Fruit fly (Drosophila melanogaster) whole organism, embryonic: ENCODE data around the gene CG6163.

Experiments used
- Abd-B ChIP-seq: fragments of 200-800 bp; sonication (Bioruptor generic); optimal IDR thresholded peaks from 2 replicates; lab custom pipeline; 2018; ENCODE audit warnings: missing biosample characterization, mild to moderate bottlenecking, missing genetic modification characterization, moderate library complexity
- B-H2 ChIP-seq: fragments of 200-800 bp; sonication (Bioruptor generic); optimal IDR thresholded peaks from 2 replicates; lab custom pipeline; 2018; ENCODE audit warnings: missing biosample characterization, mild to moderate bottlenecking, missing genetic modification characterization
- Blimp-1 ChIP-seq: fragments of 200-800 bp; sonication (Bioruptor generic); optimal IDR thresholded peaks from 3 replicates; lab custom pipeline; 2018; ENCODE audit warnings: missing biosample characterization, missing genetic modification characterization, mild to moderate bottlenecking, moderate library complexity, missing genetic modification reagents
- CG10366 ChIP-seq: fragments of 200-800 bp; sonication (Bioruptor generic); IDR thresholded peaks from 2 replicates; pipeline ENCODE4 v1.3.6; 2022; ENCODE audit warnings: missing biosample characterization, missing genetic modification characterization
- CG10431 ChIP-seq: fragments of 200-800 bp; sonication (Bioruptor generic); optimal IDR thresholded peaks from 3 replicates; lab custom pipeline; 2018; ENCODE audit warnings: missing biosample characterization, mild to moderate bottlenecking, missing genetic modification characterization
- CG12104 ChIP-seq: fragments of 200-800 bp; sonication (Bioruptor generic); optimal IDR thresholded peaks from 3 replicates; lab custom pipeline; 2016; ENCODE audit warnings: missing biosample characterization, missing genetic modification characterization
- CG1233 ChIP-seq: fragments of 200-800 bp; sonication (Bioruptor generic); optimal IDR thresholded peaks from 4 replicates; lab custom pipeline; 2018; ENCODE audit warnings: missing biosample characterization, mild to moderate bottlenecking, missing genetic modification characterization
- CG12391 ChIP-seq: fragments of 200-800 bp; sonication (Bioruptor generic); optimal IDR thresholded peaks from 3 replicates; lab custom pipeline; 2018; ENCODE audit warnings: missing biosample characterization, mild to moderate bottlenecking, missing genetic modification characterization, moderate library complexity
- CG12744 ChIP-seq: fragments of 200-800 bp; sonication (Bioruptor generic); optimal IDR thresholded peaks from 2 replicates; lab custom pipeline; 2016; ENCODE audit warnings: missing biosample characterization, missing genetic modification characterization
- CG12942 ChIP-seq: fragments of 200-800 bp; sonication (Bioruptor generic); optimal IDR thresholded peaks from 3 replicates; lab custom pipeline; 2016; ENCODE audit warnings: missing biosample characterization, missing genetic modification characterization
- CG13123 ChIP-seq: fragments of 200-800 bp; sonication (Bioruptor generic); optimal IDR thresholded peaks from 2 replicates; lab custom pipeline; 2016; ENCODE audit warnings: missing biosample characterization, missing genetic modification characterization
- CG14441 ChIP-seq: fragments of 200-800 bp; sonication (Bioruptor generic); IDR thresholded peaks from 2 replicates; pipeline ENCODE4 v1.3.6; 2022; ENCODE audit warnings: missing biosample characterization, missing genetic modification characterization
- CG14710 ChIP-seq: fragments of 200-800 bp; sonication (Bioruptor generic); optimal IDR thresholded peaks from 3 replicates; lab custom pipeline; 2019; ENCODE audit warnings: missing biosample characterization, mild to moderate bottlenecking, missing genetic modification characterization, moderate library complexity
- CG15601 ChIP-seq: fragments of 200-800 bp; sonication (Bioruptor generic); optimal IDR thresholded peaks from 3 replicates; lab custom pipeline; 2019; ENCODE audit warnings: missing biosample characterization, mild to moderate bottlenecking, missing genetic modification characterization, moderate library complexity
- CG17612 ChIP-seq: fragments of 200-800 bp; sonication (Bioruptor generic); IDR thresholded peaks from 2 replicates; pipeline ENCODE4 v1.3.6; 2022; ENCODE audit warnings: missing biosample characterization, missing genetic modification characterization
- CG1832 ChIP-seq: fragments of 200-800 bp; sonication (Bioruptor generic); optimal IDR thresholded peaks from 2 replicates; lab custom pipeline; 2017; ENCODE audit warnings: missing biosample characterization, mild to moderate bottlenecking, missing genetic modification characterization, inconsistent platforms
- CG3407 ChIP-seq: fragments of 200-800 bp; sonication (Bioruptor generic); optimal IDR thresholded peaks from 2 replicates; lab custom pipeline; 2018; ENCODE audit warnings: missing biosample characterization, mild to moderate bottlenecking, missing genetic modification characterization
- CG4730 ChIP-seq: fragments of 200-800 bp; sonication (Bioruptor generic); IDR thresholded peaks from 2 replicates; pipeline ENCODE4 v1.3.6; 2022; ENCODE audit warnings: missing biosample characterization, missing genetic modification characterization
- CG6683 ChIP-seq: fragments of 200-800 bp; sonication (Bioruptor generic); optimal IDR thresholded peaks from 2 replicates; lab custom pipeline; 2017; ENCODE audit warnings: missing biosample characterization, mild to moderate bottlenecking, missing genetic modification characterization, missing genetic modification reagents
- CG6791 ChIP-seq: fragments of 200-800 bp; sonication (Bioruptor generic); IDR thresholded peaks from 3 replicates; pipeline ENCODE4 v1.3.6; 2022; ENCODE audit warnings: missing biosample characterization, missing genetic modification characterization; ENCODE audit not compliant: partially characterized antibody
- CG7271 ChIP-seq: fragments of 200-800 bp; sonication (Bioruptor generic); optimal IDR thresholded peaks from 2 replicates; lab custom pipeline; 2018; ENCODE audit warnings: missing biosample characterization, mild to moderate bottlenecking, missing genetic modification characterization, moderate library complexity
- CG7987 ChIP-seq: fragments of 200-800 bp; sonication (Bioruptor generic); optimal IDR thresholded peaks from 2 replicates; lab custom pipeline; 2018; ENCODE audit warnings: missing biosample characterization, mild to moderate bottlenecking, missing genetic modification characterization, moderate library complexity
- CG8281 ChIP-seq: fragments of 200-800 bp; sonication (Bioruptor generic); optimal IDR thresholded peaks from 2 replicates; lab custom pipeline; 2018; ENCODE audit warnings: missing biosample characterization, mild to moderate bottlenecking, missing genetic modification characterization, moderate library complexity
- CG8765 ChIP-seq: fragments of 200-800 bp; sonication (Bioruptor generic); IDR thresholded peaks from 2 replicates; pipeline ENCODE4 v1.3.6; 2022; ENCODE audit warnings: missing biosample characterization, missing genetic modification characterization
- CG8924 ChIP-seq: fragments of 200-800 bp; optimal IDR thresholded peaks from 3 replicates; lab custom pipeline; 2019; ENCODE audit warnings: missing biosample characterization, mild to moderate bottlenecking, missing genetic modification characterization, moderate library complexity
- CTCF ChIP-seq: fragments of 200-800 bp; sonication (Bioruptor generic); optimal IDR thresholded peaks from 2 replicates; lab custom pipeline; 2017; ENCODE audit warnings: missing biosample characterization, mild to moderate bottlenecking, missing genetic modification characterization, moderate library complexity
- Camta ChIP-seq: fragments of 200-800 bp; sonication (Bioruptor generic); optimal IDR thresholded peaks from 2 replicates; lab custom pipeline; 2016; ENCODE audit warnings: missing biosample characterization, missing genetic modification characterization
- E2f1 ChIP-seq: fragments of 200-800 bp; sonication (Bioruptor generic); IDR thresholded peaks from 2 replicates; pipeline ENCODE4 v1.3.6; 2022; ENCODE audit warnings: missing biosample characterization, missing genetic modification characterization
- H2.0 ChIP-seq: fragments of 200-800 bp; sonication (Bioruptor generic); IDR thresholded peaks from 2 replicates; pipeline ENCODE4 v1.3.6; 2022; ENCODE audit warnings: missing biosample characterization, missing genetic modification characterization
- HHEX ChIP-seq: fragments of 200-800 bp; sonication (Bioruptor generic); optimal IDR thresholded peaks from 3 replicates; lab custom pipeline; 2017; ENCODE audit warnings: missing biosample characterization, mild to moderate bottlenecking, missing genetic modification characterization, missing genetic modification reagents
- Nf-YA ChIP-seq: fragments of 200-800 bp; sonication (Bioruptor generic); IDR thresholded peaks from 2 replicates; pipeline ENCODE4 v1.3.6; 2022; ENCODE audit warnings: missing biosample characterization, missing genetic modification characterization
- PHDP ChIP-seq: fragments of 200-800 bp; sonication (Bioruptor generic); optimal IDR thresholded peaks from 3 replicates; lab custom pipeline; 2018; ENCODE audit warnings: missing biosample characterization, mild to moderate bottlenecking, missing genetic modification characterization, moderate library complexity
- Ssrp ChIP-seq: fragments of 200-800 bp; sonication (Bioruptor generic); optimal IDR thresholded peaks from 2 replicates; lab custom pipeline; 2018; ENCODE audit warnings: missing biosample characterization, mild to moderate bottlenecking, missing genetic modification characterization, moderate library complexity
- Stat92E ChIP-seq, 3 experiments: fragments of >200 bp in 2 of 3; fragments of 200-800 bp in 1 of 3; sonication (Bioruptor generic) in 1 of 3; optimal IDR thresholded peaks; 2 replicates each; lab custom pipeline; 2017 to 2019; ENCODE audit warnings: missing biosample characterization in 3 of 3, missing genetic modification characterization in 3 of 3, mild to moderate bottlenecking in 1 of 3, moderate library complexity in 1 of 3
- YL-1 ChIP-seq: fragments of 200-800 bp; sonication (Bioruptor generic); optimal IDR thresholded peaks from 3 replicates; lab custom pipeline; 2017; ENCODE audit warnings: missing biosample characterization, mild to moderate bottlenecking, missing genetic modification characterization
- bab2 ChIP-seq: fragments of 200-800 bp; sonication (Bioruptor generic); optimal IDR thresholded peaks from 2 replicates; lab custom pipeline; 2016; ENCODE audit warnings: missing biosample characterization, missing genetic modification characterization
- cg ChIP-seq: fragments of 200-800 bp; sonication (Bioruptor generic); optimal IDR thresholded peaks from 3 replicates; lab custom pipeline; 2019; ENCODE audit warnings: missing biosample characterization, mild to moderate bottlenecking, missing genetic modification characterization, moderate library complexity
- cwo ChIP-seq: fragments of 200-800 bp; sonication (Bioruptor generic); optimal IDR thresholded peaks from 3 replicates; lab custom pipeline; 2017; ENCODE audit warnings: missing biosample characterization, missing genetic modification characterization, mild to moderate bottlenecking, moderate library complexity, missing genetic modification reagents
- dati ChIP-seq: fragments of 200-800 bp; sonication (Bioruptor generic); IDR thresholded peaks from 2 replicates; pipeline ENCODE4 v1.3.6; 2022; ENCODE audit warnings: missing biosample characterization, missing genetic modification characterization
- dimm ChIP-seq: fragments of 200-800 bp; sonication (Bioruptor generic); IDR thresholded peaks from 2 replicates; pipeline ENCODE4 v1.3.6; 2022; ENCODE audit warnings: missing biosample characterization, missing genetic modification characterization
- dmrt11E ChIP-seq: fragments of 200-800 bp; sonication (Bioruptor generic); optimal IDR thresholded peaks from 3 replicates; lab custom pipeline; 2018; ENCODE audit warnings: missing biosample characterization, mild to moderate bottlenecking, missing genetic modification characterization, moderate library complexity
- dmrt99B ChIP-seq: fragments of 200-800 bp; sonication (Bioruptor generic); optimal IDR thresholded peaks from 2 replicates; lab custom pipeline; 2018; ENCODE audit warnings: missing biosample characterization, mild to moderate bottlenecking, missing genetic modification characterization, moderate library complexity
- eve ChIP-seq, 2 experiments: fragments of >200 bp; optimal IDR thresholded peaks; 2 replicates each; lab custom pipeline; 2017; ENCODE audit warnings: missing biosample characterization in 2 of 2, missing genetic modification characterization in 2 of 2
- fru ChIP-seq: fragments of >200 bp; optimal IDR thresholded peaks from 2 replicates; lab custom pipeline; 2017
- gro ChIP-seq: fragments of 200-800 bp; sonication (Bioruptor generic); optimal IDR thresholded peaks from 2 replicates; lab custom pipeline; 2016; ENCODE audit warnings: missing biosample characterization, missing genetic modification characterization
- hbn ChIP-seq: fragments of 200-800 bp; sonication (Bioruptor generic); IDR thresholded peaks from 2 replicates; pipeline ENCODE4 v1.3.6; 2022; ENCODE audit warnings: missing biosample characterization, missing genetic modification characterization; ENCODE audit not compliant: partially characterized antibody
- otp ChIP-seq: fragments of 200-800 bp; sonication (Bioruptor generic); IDR thresholded peaks from 3 replicates; pipeline ENCODE4, ENCODE4 v1.3.6; 2022; ENCODE audit warnings: missing biosample characterization, missing genetic modification characterization
- sc ChIP-seq, 3 experiments: fragments of >200 bp in 2 of 3; fragments of 200-800 bp in 1 of 3; sonication (Bioruptor generic) in 1 of 3; optimal IDR thresholded peaks; 2 replicates in 2 of 3; 3 replicates in 1 of 3; lab custom pipeline; 2017; ENCODE audit warnings: mild to moderate bottlenecking in 1 of 3, missing biosample characterization in 1 of 3, missing genetic modification characterization in 1 of 3, missing genetic modification reagents in 1 of 3
- tap ChIP-seq: fragments of 200-800 bp; optimal IDR thresholded peaks from 3 replicates; lab custom pipeline; 2019; ENCODE audit warnings: missing biosample characterization, mild to moderate bottlenecking, missing genetic modification characterization, moderate library complexity
- unc-4 ChIP-seq: fragments of 200-800 bp; sonication (Bioruptor generic); IDR thresholded peaks from 2 replicates; pipeline ENCODE4 v1.3.6; 2022; ENCODE audit warnings: missing biosample characterization, missing genetic modification characterization; ENCODE audit not compliant: partially characterized antibody
- zfh2 ChIP-seq: fragments of 200-800 bp; sonication (Bioruptor generic); optimal IDR thresholded peaks from 2 replicates; lab custom pipeline; 2016; ENCODE audit warnings: missing biosample characterization, missing genetic modification characterization

CG6163 gene

dm6 chr3L:11414453-11414852 is 49.8 kb upstream of the CG6163 start (continued):
- TF ChIP-seq CG8765 (GFP tag; lab: Robert Waterston, UW) (no peak), YL-1 (GFP tag; lab: Kevin White, UChicago) (no peak), HHEX (GFP tag; lab: Kevin White, UChicago) (no peak), E2f1 (GFP tag; lab: Robert Waterston, UW) (no peak), Stat92E (GFP tag; optimal IDR thresholded peaks at IDR 0.05; lab: Kevin White, UChicago) (no peak), CG12942 (GFP tag; lab: Kevin White, UChicago) (no peak), CG13123 (GFP tag; lab: Kevin White, UChicago) (no peak), hbn (GFP tag; lab: Robert Waterston, UW) (no peak), CG12744 (GFP tag; lab: Kevin White, UChicago) (peak; percentile 1), CTCF (GFP tag; lab: Kevin White, UChicago) (no peak), CG1832 (GFP tag; lab: Kevin White, UChicago) (no peak), CG14710 (peak; percentile 5), PHDP (tag; lab: Kevin White, UChicago) (no peak), CG4730 (GFP tag; lab: Robert Waterston, UW) (no peak), Nf-YA (no peak), CG10431 (no peak), Camta (no peak), CG14441 (GFP tag; lab: Robert Waterston, UW) (no peak), H2.0 (no peak), dmrt99B (tag; lab: Kevin White, UChicago) (peak; percentile 8), CG15601 (peak; percentile 28), unc-4 (GFP tag; lab: Robert Waterston, UW) (no peak), CG1233 (GFP tag; lab: Kevin White, UChicago) (no peak), CG12391 (tag; lab: Kevin White, UChicago) (peak; percentile 24), dimm (GFP tag; lab: Robert Waterston, UW) (no peak), fru (lab: Kevin White, UChicago) (no peak), bab2 (GFP tag; lab: Kevin White, UChicago) (peak; percentile 1), tap (tag; lab: Kevin White, UChicago) (no peak), B-H2 (no peak), cg (GFP tag; lab: Kevin White, UChicago) (no peak), zfh2 (GFP tag; lab: Kevin White, UChicago) (no peak), otp (GFP tag; lab: Robert Waterston, UW) (no peak), cwo (GFP tag; lab: Kevin White, UChicago) (no peak), Abd-B (GFP tag; lab: Kevin White, UChicago) (no peak), CG10366 (GFP tag; lab: Robert Waterston, UW) (no peak), CG6791 (GFP tag; lab: Robert Waterston, UW) (peak; percentile 66), Blimp-1 (GFP tag; lab: Kevin White, UChicago) (no peak), Ssrp (peak; percentile 27), CG3407 (no peak), CG6683 (GFP tag; lab: Kevin White, UChicago) (no peak), CG8281 (no peak), CG7987 (GFP tag; lab: Kevin White, UChicago) (no peak), CG8924 (tag; lab: Kevin White, UChicago) (no peak), CG7271 (tag; lab: Kevin White, UChicago) (no peak), CG17612 (GFP tag; lab: Robert Waterston, UW) (no peak), dati (GFP tag; lab: Robert Waterston, UW) (no peak), dmrt11E (peak; percentile 61), sc (optimal IDR thresholded peaks at IDR 0.05; lab: Kevin White, UChicago) (no peak), sc (GFP tag; optimal IDR thresholded peaks at IDR 0.05; lab: Kevin White, UChicago) (no peak), CG12104 (GFP tag; lab: Kevin White, UChicago) (no peak), eve (GFP tag; optimal IDR thresholded peaks at IDR 0.05; lab: Kevin White, UChicago) (peak in 1 of 2 experiments; percentile 65), gro (GFP tag; lab: Kevin White, UChicago) (no peak)
